Worm (Caenorhabditis elegans): ENCODE measurements around the gene srx-31.

DNA sequence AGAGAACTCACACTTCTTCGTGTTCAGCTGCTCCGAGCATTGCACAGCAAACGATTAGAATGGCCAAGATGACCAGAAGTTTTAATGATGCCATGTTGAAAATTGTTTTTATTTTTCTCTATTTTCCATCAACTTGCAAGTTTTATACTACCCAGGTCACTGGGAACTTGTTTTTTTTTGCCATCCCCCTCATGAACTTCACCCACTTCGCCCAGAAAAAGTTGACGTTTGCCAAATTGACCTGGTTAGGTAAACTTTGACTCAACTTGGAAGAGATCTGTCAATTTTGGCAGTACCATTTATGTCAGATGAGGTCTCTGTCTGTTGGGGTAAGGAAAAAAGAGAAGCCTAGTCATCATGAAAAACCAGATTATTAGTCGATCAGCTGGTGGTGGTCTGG, 9.7 kb downstream of the srx-31 start, which contains the start of gene R13D11.10:
- TF ChIP-seq alr-1 (tag; optimal IDR thresholded peaks at IDR 0.05; ENCODE audit: borderline replicate concordance) (no peak), jun-1 (tag; optimal IDR thresholded peaks at IDR 0.05) (no peak), ces-1 (GFP tag; optimal IDR thresholded peaks at IDR 0.05) (no peak), nhr-85 (tag) (no peak), aly-2 (tag; optimal IDR thresholded peaks at IDR 0.05) (no peak), lir-3 (tag; optimal IDR thresholded peaks at IDR 0.05; ENCODE audit: poor library complexity) (no peak), hpl-2 (GFP tag; optimal IDR thresholded peaks at IDR 0.05) (no peak), dsc-1 (tag; optimal IDR thresholded peaks at IDR 0.05) (no peak)

All from whole organism, L1 larva.